Worm (Caenorhabditis elegans): ENCODE results near the gene srg-13.

Gene srg-13

ce11 chrIII:4647341-4647740 is 24.7 kb upstream of the srg-13 start:
- TF ChIP-seq hmbx-1 (tag; optimal IDR thresholded peaks at IDR 0.05) (no peak), hnd-1 (tag; optimal IDR thresholded peaks at IDR 0.05) (no peak), tbx-11 (GFP tag; IDR thresholded peaks at IDR 0.05) (no peak), ama-1 (optimal IDR thresholded peaks at IDR 0.05) (no peak), ceh-13 (GFP tag; optimal IDR thresholded peaks at IDR 0.05) (no peak), F13C5.2 (tag; optimal IDR thresholded peaks at IDR 0.05) (no peak), scrt-1 (GFP tag; IDR thresholded peaks at IDR 0.05) (no peak), ets-7 (tag; optimal IDR thresholded peaks at IDR 0.05) (no peak), aly-1 (tag; optimal IDR thresholded peaks at IDR 0.05) (no peak)

- TF ChIP-seq B0310.2 (tag; optimal IDR thresholded peaks at IDR 0.05) = no peak
Observed at ce11 chrIII:4647878-4648277, 24.2 kb upstream of the srg-13 start, which contains the start of gene T23F11.6. Gene T23F11.6 (minus strand): TSS chrIII:4647922.

ce11 chrIII:4649363-4649768 is 22.7 kb upstream of the srg-13 start:
- TF ChIP-seq aly-1 (tag; optimal IDR thresholded peaks at IDR 0.05) = no peak
- no peak for TF ChIP-seq ceh-13 (GFP tag; optimal IDR thresholded peaks at IDR 0.05)
- peak; percentile 57 for TF ChIP-seq hmg-4 (GFP tag; optimal IDR thresholded peaks at IDR 0.05)
- no peak for TF ChIP-seq ama-1 (optimal IDR thresholded peaks at IDR 0.05)
- TF ChIP-seq F13C5.2 (tag; optimal IDR thresholded peaks at IDR 0.05) = peak; percentile 63
- 0 out of 2 replicates have a peak, but pooled peaks have one; percentile 4 for TF ChIP-seq flt-1 (GFP tag; IDR thresholded peaks at IDR 0.05)

- TF ChIP-seq tra-4 (tag; optimal IDR thresholded peaks at IDR 0.05) = no peak
Observed at ce11 chrIII:4649811-4650544, 22.1 kb upstream of the srg-13 start, which contains the start of gene ppm-2. Gene ppm-2 (plus strand): TSS chrIII:4650494.

ce11 chrIII:4653374-4653773 is 18.7 kb upstream of the srg-13 start:
- no peak for TF ChIP-seq ceh-13 (GFP tag; optimal IDR thresholded peaks at IDR 0.05)
- TF ChIP-seq aly-1 (tag; optimal IDR thresholded peaks at IDR 0.05) = no peak
- no peak for TF ChIP-seq ets-7 (tag; optimal IDR thresholded peaks at IDR 0.05)
- no peak for TF ChIP-seq B0310.2 (tag; optimal IDR thresholded peaks at IDR 0.05)
- TF ChIP-seq pes-1 (GFP tag; IDR thresholded peaks at IDR 0.05) = no peak
- no peak for TF ChIP-seq tbx-37 (GFP tag; conservative IDR thresholded peaks at IDR 0.05)
- TF ChIP-seq hnd-1 (tag; optimal IDR thresholded peaks at IDR 0.05) = no peak
- TF ChIP-seq ceh-36 (tag; optimal IDR thresholded peaks at IDR 0.05) = no peak
- no peak for TF ChIP-seq tra-4 (tag; optimal IDR thresholded peaks at IDR 0.05)
- TF ChIP-seq hmg-4 (GFP tag; optimal IDR thresholded peaks at IDR 0.05) = no peak
- TF ChIP-seq ama-1 (optimal IDR thresholded peaks at IDR 0.05) = no peak
- no peak for TF ChIP-seq hmbx-1 (tag; optimal IDR thresholded peaks at IDR 0.05)
- no peak for TF ChIP-seq sea-1 (GFP tag; conservative IDR thresholded peaks at IDR 0.05)
- TF ChIP-seq flt-1 (GFP tag; IDR thresholded peaks at IDR 0.05) = no peak
- TF ChIP-seq tbx-11 (GFP tag; IDR thresholded peaks at IDR 0.05) = no peak

ce11 chrIII:4653912-4654311 is 18.1 kb upstream of the srg-13 start:
- no peak for TF ChIP-seq scrt-1 (GFP tag; IDR thresholded peaks at IDR 0.05)
- TF ChIP-seq tra-4 (tag; optimal IDR thresholded peaks at IDR 0.05) = no peak
- TF ChIP-seq tbx-37 (GFP tag; conservative IDR thresholded peaks at IDR 0.05) = no peak
- no peak for TF ChIP-seq pes-1 (GFP tag; IDR thresholded peaks at IDR 0.05)
- TF ChIP-seq F13C5.2 (tag; optimal IDR thresholded peaks at IDR 0.05) = no peak
- no peak for TF ChIP-seq B0310.2 (tag; optimal IDR thresholded peaks at IDR 0.05)
- TF ChIP-seq hmbx-1 (tag; optimal IDR thresholded peaks at IDR 0.05) = no peak
- no peak for TF ChIP-seq aly-1 (tag; optimal IDR thresholded peaks at IDR 0.05)
- no peak for TF ChIP-seq tbx-11 (GFP tag; IDR thresholded peaks at IDR 0.05)
- TF ChIP-seq ama-1 (optimal IDR thresholded peaks at IDR 0.05) = no peak
- TF ChIP-seq sea-1 (GFP tag; conservative IDR thresholded peaks at IDR 0.05) = no peak
- TF ChIP-seq hmg-4 (GFP tag; optimal IDR thresholded peaks at IDR 0.05) = no peak
- TF ChIP-seq ceh-13 (GFP tag; optimal IDR thresholded peaks at IDR 0.05) = no peak
- TF ChIP-seq ets-7 (tag; optimal IDR thresholded peaks at IDR 0.05) = no peak
- no peak for TF ChIP-seq hnd-1 (tag; optimal IDR thresholded peaks at IDR 0.05)
- no peak for TF ChIP-seq ceh-36 (tag; optimal IDR thresholded peaks at IDR 0.05)
- TF ChIP-seq flt-1 (GFP tag; IDR thresholded peaks at IDR 0.05) = no peak

- no peak for TF ChIP-seq aly-1 (tag; optimal IDR thresholded peaks at IDR 0.05)
- no peak for TF ChIP-seq tra-4 (tag; optimal IDR thresholded peaks at IDR 0.05)
- no peak for TF ChIP-seq scrt-1 (GFP tag; IDR thresholded peaks at IDR 0.05)
- TF ChIP-seq ama-1 (optimal IDR thresholded peaks at IDR 0.05) = no peak
- TF ChIP-seq F13C5.2 (tag; optimal IDR thresholded peaks at IDR 0.05) = no peak
- no peak for TF ChIP-seq flt-1 (GFP tag; IDR thresholded peaks at IDR 0.05)
- no peak for TF ChIP-seq hmbx-1 (tag; optimal IDR thresholded peaks at IDR 0.05)
- TF ChIP-seq ets-7 (tag; optimal IDR thresholded peaks at IDR 0.05) = no peak
- no peak for TF ChIP-seq hmg-4 (GFP tag; optimal IDR thresholded peaks at IDR 0.05)
- TF ChIP-seq B0310.2 (tag; optimal IDR thresholded peaks at IDR 0.05) = no peak
Observed at ce11 chrIII:4655402-4655801, 16.6 kb upstream of the srg-13 start, which contains the start of gene T23F11.2. Gene T23F11.2 (minus strand): TSS chrIII:4655502.

ce11 chrIII:4656415-4656814 is 15.6 kb upstream of the srg-13 start:
- TF ChIP-seq tbx-37 (GFP tag; conservative IDR thresholded peaks at IDR 0.05) = no peak
- no peak for TF ChIP-seq tra-4 (tag; optimal IDR thresholded peaks at IDR 0.05)
- TF ChIP-seq aly-1 (tag; optimal IDR thresholded peaks at IDR 0.05) = no peak
- no peak for TF ChIP-seq sea-1 (GFP tag; conservative IDR thresholded peaks at IDR 0.05)
- no peak for TF ChIP-seq hmg-4 (GFP tag; optimal IDR thresholded peaks at IDR 0.05)
